Fruit fly (Drosophila melanogaster): ENCODE data around the gene Obp99d.

DNA sequence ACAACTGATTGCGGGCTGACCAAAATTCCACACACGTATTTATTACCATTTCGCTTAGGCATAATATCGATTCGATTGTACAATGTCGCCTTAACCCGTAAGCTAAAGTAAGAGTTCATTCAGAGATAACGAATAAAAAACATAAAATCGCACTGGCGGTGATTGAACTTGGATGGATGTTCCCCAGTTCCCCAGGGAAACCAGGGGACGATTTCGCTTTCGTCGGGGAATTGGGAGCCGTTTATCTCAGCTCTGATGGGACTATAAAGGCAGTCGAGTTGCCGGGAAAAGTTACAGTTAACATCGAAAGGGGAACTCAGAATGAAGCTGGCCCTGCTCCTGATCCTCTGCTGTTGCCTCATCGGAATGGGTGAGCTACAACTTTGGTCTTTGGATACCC, 7.9 kb downstream of the Obp99d start, which contains the start of gene CG34296:
- TF ChIP-seq pan (optimal IDR thresholded peaks at IDR 0.05) (no peak), psq (optimal IDR thresholded peaks at IDR 0.05) (no peak), usp (GFP tag; optimal IDR thresholded peaks at IDR 0.05) (no peak), EcR (GFP tag; optimal IDR thresholded peaks at IDR 0.05) (no peak), CG8478 (optimal IDR thresholded peaks at IDR 0.05) (no peak)

Measured in whole organism.